Fruit fly (Drosophila melanogaster): ENCODE data around the gene Pdha.
A peak's percentile ranks its signal among the peaks of the same experiment; 100 is the strongest.

The Pdha gene

dm6 chrX:4679813-4680381 is 22.2 kb upstream of the Pdha start (continued):
- TF ChIP-seq lbe (GFP tag; optimal IDR thresholded peaks at IDR 0.05) (no peak), HLH4C (GFP tag; IDR thresholded peaks at IDR 0.05; ENCODE audit: partially characterized antibody) (no peak), CG12744 (GFP tag; optimal IDR thresholded peaks at IDR 0.05) (peak; percentile 41), Atf6 (GFP tag; IDR thresholded peaks at IDR 0.05) (peak; percentile 69), Abd-B (GFP tag; optimal IDR thresholded peaks at IDR 0.05) (peak; percentile 16), jumu (GFP tag; optimal IDR thresholded peaks at IDR 0.05) (peak; percentile 40), Mes4 (GFP tag; optimal IDR thresholded peaks at IDR 0.05) (no peak), kni (GFP tag; optimal IDR thresholded peaks at IDR 0.05) (no peak), Fer1 (GFP tag; optimal IDR thresholded peaks at IDR 0.05) (peak; percentile 57), CG1647 (GFP tag; optimal IDR thresholded peaks at IDR 0.05) (peak; percentile 21), amos (GFP tag; IDR thresholded peaks at IDR 0.05; ENCODE audit: partially characterized antibody) (no peak), CG30020 (tag; optimal IDR thresholded peaks at IDR 0.05) (no peak), CG10147 (GFP tag; optimal IDR thresholded peaks at IDR 0.05) (peak; percentile 44), CG4404 (GFP tag; IDR thresholded peaks at IDR 0.05) (no peak), crc (GFP tag; optimal IDR thresholded peaks at IDR 0.05) (no peak), CG13296 (GFP tag; optimal IDR thresholded peaks at IDR 0.05) (no peak), Dbx (GFP tag; IDR thresholded peaks at IDR 0.05) (peak; percentile 23; the same call in 1 of the 3 replicates), CTCF (GFP tag; optimal IDR thresholded peaks at IDR 0.05) (no peak), CG30403 (GFP tag; optimal IDR thresholded peaks at IDR 0.05) (peak; percentile 76), grn (GFP tag; optimal IDR thresholded peaks at IDR 0.05) (no peak), CG18619 (GFP tag; optimal IDR thresholded peaks at IDR 0.05) (peak; percentile 37), croc (GFP tag; conservative IDR thresholded peaks at IDR 0.05) (no peak), trem (tag; optimal IDR thresholded peaks at IDR 0.05) (no peak), zen (tag; optimal IDR thresholded peaks at IDR 0.05) (no peak), CG17361 (GFP tag; IDR thresholded peaks at IDR 0.05) (peak; percentile 64), ken (GFP tag; IDR thresholded peaks at IDR 0.05) (no peak; the same call in 2 of the 3 replicates), Atf-2 (GFP tag; optimal IDR thresholded peaks at IDR 0.05) (peak; percentile 61), CG7839 (tag; optimal IDR thresholded peaks at IDR 0.05) (peak; percentile 60), C15 (GFP tag; IDR thresholded peaks at IDR 0.05) (no peak), fu2 (GFP tag; optimal IDR thresholded peaks at IDR 0.05) (peak; percentile 46), CG1603 (tag; optimal IDR thresholded peaks at IDR 0.05) (no peak), H2.0 (GFP tag; IDR thresholded peaks at IDR 0.05) (peak; percentile 51), NfI (GFP tag; optimal IDR thresholded peaks at IDR 0.05) (peak; percentile 50), CG32772 (GFP tag; IDR thresholded peaks at IDR 0.05) (no peak), Hey (tag; optimal IDR thresholded peaks at IDR 0.05) (no peak), Dref (GFP tag; IDR thresholded peaks at IDR 0.05) (no peak), vnd (GFP tag; IDR thresholded peaks at IDR 0.05; ENCODE audit: partially characterized antibody) (no peak), NC2α (GFP tag; optimal IDR thresholded peaks at IDR 0.05) (peak; percentile 26), CkIIα-i1 (GFP tag; IDR thresholded peaks at IDR 0.05) (no peak), oc (tag; optimal IDR thresholded peaks at IDR 0.05) (no peak), Six4 (GFP tag; optimal IDR thresholded peaks at IDR 0.05) (no peak), Ets97D (GFP tag; optimal IDR thresholded peaks at IDR 0.05) (peak; percentile 54), MTF-1 (GFP tag; optimal IDR thresholded peaks at IDR 0.05; ENCODE audit: borderline replicate concordance) (no peak), unc-4 (GFP tag; IDR thresholded peaks at IDR 0.05; ENCODE audit: partially characterized antibody) (no peak), lmd (GFP tag; IDR thresholded peaks at IDR 0.05) (peak; percentile 53), fd64A (GFP tag; optimal IDR thresholded peaks at IDR 0.05) (peak; percentile 12), CG11085 (GFP tag; IDR thresholded peaks at IDR 0.05) (no peak), CG31365 (tag; optimal IDR thresholded peaks at IDR 0.05) (no peak), bowl (GFP tag; IDR thresholded peaks at IDR 0.05) (peak; percentile 38; the same call in 1 of the 2 replicates), CG7987 (GFP tag; optimal IDR thresholded peaks at IDR 0.05) (no peak), dmrt11E (tag; optimal IDR thresholded peaks at IDR 0.05) (peak; percentile 50)
